Fruit fly (Drosophila melanogaster): ENCODE results near the gene Noa36.

The Noa36 gene

dm6 chr3R:28586224-28586623 lies 12.9 kb downstream of the Noa36 start:
- TF ChIP-seq CG1620 (GFP tag; optimal IDR thresholded peaks at IDR 0.05) (no peak), toe (GFP tag; optimal IDR thresholded peaks at IDR 0.05) (no peak), CG11617 (GFP tag; optimal IDR thresholded peaks at IDR 0.05) (no peak), CG7045 (GFP tag; optimal IDR thresholded peaks at IDR 0.05) (no peak), Hr96 (GFP tag; optimal IDR thresholded peaks at IDR 0.05) (no peak), CG5204 (GFP tag; optimal IDR thresholded peaks at IDR 0.05) (no peak), CG12768 (GFP tag; optimal IDR thresholded peaks at IDR 0.05) (no peak), cnc (optimal IDR thresholded peaks at IDR 0.05) (no peak), bab1 (GFP tag; optimal IDR thresholded peaks at IDR 0.05) (no peak)

dm6 chr3R:28585076-28585821 lies 13.8 kb downstream of the Noa36 start, which contains the start of gene fkh:
Gene fkh (minus strand): TSS chr3R:28585264.
- TF ChIP-seq tj (GFP tag; optimal IDR thresholded peaks at IDR 0.05) (peak; percentile 79), Hr96 (GFP tag; optimal IDR thresholded peaks at IDR 0.05) (peak; percentile 96), CG5204 (GFP tag; optimal IDR thresholded peaks at IDR 0.05) (peak; percentile 92), cnc (optimal IDR thresholded peaks at IDR 0.05) (no peak), cic (GFP tag; optimal IDR thresholded peaks at IDR 0.05) (peak; percentile 98), toe (GFP tag; optimal IDR thresholded peaks at IDR 0.05) (peak; percentile 87), Crg-1 (GFP tag; optimal IDR thresholded peaks at IDR 0.05) (peak; percentile 100), CG7045 (GFP tag; optimal IDR thresholded peaks at IDR 0.05) (peak; percentile 98), kay (GFP tag; ENCODE audit: borderline replicate concordance) (peak; percentile 92), Mnt (GFP tag; optimal IDR thresholded peaks at IDR 0.05) (peak; percentile 97), CG33017 (tag; optimal IDR thresholded peaks at IDR 0.05) (peak; percentile 88), CG11617 (GFP tag; optimal IDR thresholded peaks at IDR 0.05) (peak; percentile 97), bab1 (GFP tag; optimal IDR thresholded peaks at IDR 0.05) (no peak), CG14711 (tag; optimal IDR thresholded peaks at IDR 0.05) (peak; percentile 82), pad (GFP tag; optimal IDR thresholded peaks at IDR 0.05) (peak; percentile 92), ovo (GFP tag; optimal IDR thresholded peaks at IDR 0.05) (peak; percentile 99), CG12768 (GFP tag; optimal IDR thresholded peaks at IDR 0.05) (peak; percentile 99), CG7101 (tag; optimal IDR thresholded peaks at IDR 0.05) (peak; percentile 91), Clk (GFP tag; optimal IDR thresholded peaks at IDR 0.05) (peak; percentile 97), CG1620 (GFP tag; optimal IDR thresholded peaks at IDR 0.05) (peak; percentile 96)

dm6 chr3R:28584237-28584834 lies 14.8 kb downstream of the Noa36 start:
- no peak for TF ChIP-seq CG1620 (GFP tag; optimal IDR thresholded peaks at IDR 0.05)
- TF ChIP-seq toe (GFP tag; optimal IDR thresholded peaks at IDR 0.05): no peak
- TF ChIP-seq CG7101 (tag; optimal IDR thresholded peaks at IDR 0.05): no peak
- no peak for TF ChIP-seq CG14711 (tag; optimal IDR thresholded peaks at IDR 0.05)
- no peak for TF ChIP-seq ovo (GFP tag; optimal IDR thresholded peaks at IDR 0.05)
- no peak for TF ChIP-seq kay (GFP tag; ENCODE audit: borderline replicate concordance)
- no peak for TF ChIP-seq Crg-1 (GFP tag; optimal IDR thresholded peaks at IDR 0.05)
- no peak for TF ChIP-seq Clk (GFP tag; optimal IDR thresholded peaks at IDR 0.05)
- TF ChIP-seq Mnt (GFP tag; optimal IDR thresholded peaks at IDR 0.05): no peak
- no peak for TF ChIP-seq cnc (optimal IDR thresholded peaks at IDR 0.05)
- TF ChIP-seq CG33017 (tag; optimal IDR thresholded peaks at IDR 0.05): no peak
- TF ChIP-seq CG12768 (GFP tag; optimal IDR thresholded peaks at IDR 0.05): no peak
- TF ChIP-seq cic (GFP tag; optimal IDR thresholded peaks at IDR 0.05): no peak
- no peak for TF ChIP-seq CG7045 (GFP tag; optimal IDR thresholded peaks at IDR 0.05)
- TF ChIP-seq CG5204 (GFP tag; optimal IDR thresholded peaks at IDR 0.05): no peak
- TF ChIP-seq pad (GFP tag; optimal IDR thresholded peaks at IDR 0.05): no peak
- TF ChIP-seq bab1 (GFP tag; optimal IDR thresholded peaks at IDR 0.05): no peak
- TF ChIP-seq Hr96 (GFP tag; optimal IDR thresholded peaks at IDR 0.05): no peak
- no peak for TF ChIP-seq tj (GFP tag; optimal IDR thresholded peaks at IDR 0.05)
- no peak for TF ChIP-seq CG11617 (GFP tag; optimal IDR thresholded peaks at IDR 0.05)

dm6 chr3R:28582629-28583028 lies 16.5 kb downstream of the Noa36 start:
- TF ChIP-seq cic (GFP tag; optimal IDR thresholded peaks at IDR 0.05) (no peak), Clk (GFP tag; optimal IDR thresholded peaks at IDR 0.05) (no peak)

dm6 chr3R:28580540-28581095 lies 18.5 kb downstream of the Noa36 start:
- TF ChIP-seq bab1 (GFP tag; optimal IDR thresholded peaks at IDR 0.05): no peak
- no peak for TF ChIP-seq CG14711 (tag; optimal IDR thresholded peaks at IDR 0.05)
- TF ChIP-seq pad (GFP tag; optimal IDR thresholded peaks at IDR 0.05): no peak
- TF ChIP-seq tj (GFP tag; optimal IDR thresholded peaks at IDR 0.05): no peak
- TF ChIP-seq CG5204 (GFP tag; optimal IDR thresholded peaks at IDR 0.05): no peak
- TF ChIP-seq toe (GFP tag; optimal IDR thresholded peaks at IDR 0.05): no peak
- TF ChIP-seq Clk (GFP tag; optimal IDR thresholded peaks at IDR 0.05): no peak
- TF ChIP-seq cnc (optimal IDR thresholded peaks at IDR 0.05): no peak
- TF ChIP-seq Hr96 (GFP tag; optimal IDR thresholded peaks at IDR 0.05): no peak
- TF ChIP-seq kay (GFP tag; ENCODE audit: borderline replicate concordance): no peak
- TF ChIP-seq CG33017 (tag; optimal IDR thresholded peaks at IDR 0.05): no peak
- peak; percentile 23 for TF ChIP-seq Crg-1 (GFP tag; optimal IDR thresholded peaks at IDR 0.05)
- no peak for TF ChIP-seq CG1620 (GFP tag; optimal IDR thresholded peaks at IDR 0.05)
- no peak for TF ChIP-seq CG7101 (tag; optimal IDR thresholded peaks at IDR 0.05)
- TF ChIP-seq Mnt (GFP tag; optimal IDR thresholded peaks at IDR 0.05): no peak
- TF ChIP-seq cic (GFP tag; optimal IDR thresholded peaks at IDR 0.05): peak; percentile 25
- TF ChIP-seq CG11617 (GFP tag; optimal IDR thresholded peaks at IDR 0.05): peak; percentile 31
- TF ChIP-seq CG12768 (GFP tag; optimal IDR thresholded peaks at IDR 0.05): peak; percentile 38
- peak; percentile 70 for TF ChIP-seq ovo (GFP tag; optimal IDR thresholded peaks at IDR 0.05)
- TF ChIP-seq CG7045 (GFP tag; optimal IDR thresholded peaks at IDR 0.05): no peak
